Worm (Caenorhabditis elegans) whole organism, L3 larva: ENCODE data around the gene C45B11.8.

Experiments
- nhr-237 ChIP-seq: fragments of 150-350 bp; optimal IDR thresholded peaks from 2 replicates; lab custom pipeline; 2014; ENCODE audit warnings: missing biosample characterization, missing genetic modification characterization
- skn-1 ChIP-seq: fragments of 150-350 bp; optimal IDR thresholded peaks from 2 replicates; lab custom pipeline; 2014; ENCODE audit warnings: missing biosample characterization, missing genetic modification characterization

- no peak for TF ChIP-seq nhr-237
- TF ChIP-seq skn-1, result no peak
Measured at ce11 chrV:11040473-11040872, at the start of gene C45B11.8.
